Worm (Caenorhabditis elegans) whole organism, L1 larva: Measurements from ENCODE around the gene F21C10.18.

Source experiments
- C16A3.4 ChIP-seq: fragments of 150-350 bp; optimal IDR thresholded peaks from 2 replicates; lab custom pipeline; 2014; ENCODE audit warnings: missing biosample characterization, missing genetic modification characterization
- C34B4.2 ChIP-seq: sonication (generic microtip); optimal IDR thresholded peaks from 2 replicates; lab custom pipeline; 2017; ENCODE audit warnings: mild to moderate bottlenecking, missing genetic modification characterization, missing compliant biosample characterization
- F16B12.6 ChIP-seq: fragments of 150-350 bp; optimal IDR thresholded peaks from 2 replicates; lab custom pipeline; 2014; ENCODE audit warnings: missing biosample characterization, missing genetic modification characterization
- aha-1 ChIP-seq: fragments of 150-350 bp; optimal IDR thresholded peaks from 2 replicates; lab custom pipeline; 2014; ENCODE audit warnings: missing biosample characterization, missing genetic modification characterization
- aly-2 ChIP-seq: fragments of 150-350 bp; optimal IDR thresholded peaks from 2 replicates; lab custom pipeline; 2014; ENCODE audit warnings: missing biosample characterization, missing genetic modification characterization
- blmp-1 ChIP-seq: fragments of 150-350 bp; optimal IDR thresholded peaks from 2 replicates; lab custom pipeline; 2014; ENCODE audit warnings: missing biosample characterization, missing genetic modification characterization
- ceh-63 ChIP-seq: fragments of 200-800 bp; sonication (Bioruptor generic); optimal IDR thresholded peaks from 2 replicates; lab custom pipeline; 2018; ENCODE audit warnings: mild to moderate bottlenecking, missing genetic modification characterization, missing compliant biosample characterization
- ceh-8 ChIP-seq: fragments of 200-800 bp; sonication (Bioruptor generic); optimal IDR thresholded peaks from 2 replicates; lab custom pipeline; 2018; ENCODE audit warnings: mild to moderate bottlenecking, missing genetic modification characterization, moderate library complexity, missing compliant biosample characterization
- dsc-1 ChIP-seq: sonication (generic microtip); optimal IDR thresholded peaks from 2 replicates; lab custom pipeline; 2016; ENCODE audit warnings: mild to moderate bottlenecking, missing genetic modification characterization, missing compliant biosample characterization
- efl-1 ChIP-seq, 4 experiments: fragments of 150-350 bp; optimal IDR thresholded peaks in 3 of 4; peaks in 1 of 4; 1 replicate in 1 of 4; 2 replicates in 3 of 4; lab custom pipeline; 2014; ENCODE audit warnings: missing biosample characterization in 2 of 4, missing genetic modification characterization in 2 of 4, missing genetic modification reagents in 2 of 4
- efl-3 ChIP-seq: fragments of 200-800 bp; sonication (Bioruptor generic); optimal IDR thresholded peaks from 2 replicates; lab custom pipeline; 2018; ENCODE audit warnings: mild to moderate bottlenecking, missing genetic modification characterization, missing compliant biosample characterization
- egl-13 ChIP-seq: sonication (generic microtip); optimal IDR thresholded peaks from 2 replicates; lab custom pipeline; 2016; ENCODE audit warnings: missing genotype, missing genetic modification reagents, missing genetic modification characterization, missing compliant biosample characterization
- egl-27 ChIP-seq, 2 experiments: fragments of 150-350 bp in 1 of 2; sonication (generic microtip); optimal IDR thresholded peaks; 3 replicates each; lab custom pipeline; 2017 to 2018; ENCODE audit warnings: missing biosample characterization in 2 of 2, missing genetic modification characterization in 2 of 2, missing genetic modification reagents in 2 of 2
- elt-2 ChIP-seq: sonication (generic microtip); optimal IDR thresholded peaks from 2 replicates; lab custom pipeline; 2016; ENCODE audit warnings: missing genetic modification characterization, mild to moderate bottlenecking, inconsistent platforms, missing compliant biosample characterization, missing genetic modification reagents
- elt-3 ChIP-seq, 6 experiments: fragments of 150-350 bp in 1 of 6; sonication (generic microtip); optimal IDR thresholded peaks; 2 replicates each; lab custom pipeline; 2017 to 2018; ENCODE audit warnings: missing biosample characterization in 6 of 6, missing genetic modification characterization in 6 of 6, inconsistent platforms in 1 of 6
- fkh-10 ChIP-seq: sonication (generic microtip); optimal IDR thresholded peaks from 2 replicates; lab custom pipeline; 2017; ENCODE audit warnings: missing biosample characterization, missing genetic modification reagents, missing genetic modification characterization
- fkh-8 ChIP-seq: sonication (generic microtip); optimal IDR thresholded peaks from 2 replicates; lab custom pipeline; 2016; ENCODE audit warnings: mild to moderate bottlenecking, missing genetic modification characterization, missing compliant biosample characterization
- fos-1 ChIP-seq: fragments of 150-350 bp; optimal IDR thresholded peaks from 2 replicates; lab custom pipeline; 2014; ENCODE audit warnings: missing biosample characterization, missing genetic modification characterization
- irx-1 ChIP-seq: sonication (generic microtip); optimal IDR thresholded peaks from 2 replicates; lab custom pipeline; 2016; ENCODE audit warnings: missing genetic modification characterization, missing compliant biosample characterization
- jun-1 ChIP-seq: fragments of 150-350 bp; optimal IDR thresholded peaks from 2 replicates; lab custom pipeline; 2014; ENCODE audit warnings: missing biosample characterization, missing genetic modification reagents, missing genetic modification characterization
- lin-13 ChIP-seq: fragments of 150-350 bp; optimal IDR thresholded peaks from 2 replicates; lab custom pipeline; 2014; ENCODE audit warnings: missing biosample characterization, missing genetic modification reagents, missing genetic modification characterization
- lin-15B ChIP-seq: fragments of 150-350 bp; sonication (generic microtip); optimal IDR thresholded peaks from 3 replicates; lab custom pipeline; 2014; ENCODE audit warnings: missing biosample characterization, missing genetic modification characterization
- lin-35 ChIP-seq, 2 experiments: fragments of 150-350 bp; optimal IDR thresholded peaks; 2 replicates each; lab custom pipeline; 2014; ENCODE audit warnings: missing biosample characterization in 2 of 2, missing genetic modification characterization in 2 of 2, missing genetic modification reagents in 2 of 2
- lir-3 ChIP-seq: sonication (generic microtip); optimal IDR thresholded peaks from 2 replicates; lab custom pipeline; 2016; ENCODE audit warnings: mild to moderate bottlenecking, missing genetic modification characterization, moderate library complexity, missing compliant biosample characterization; ENCODE audit not compliant: poor library complexity
- lsy-2 ChIP-seq, 2 experiments: fragments of 150-350 bp; optimal IDR thresholded peaks; 2 replicates each; lab custom pipeline; 2014; ENCODE audit warnings: missing biosample characterization in 2 of 2, missing genetic modification characterization in 2 of 2
- mdl-1 ChIP-seq, 2 experiments: fragments of 150-350 bp; optimal IDR thresholded peaks; 2 replicates each; lab custom pipeline; 2014 to 2017; ENCODE audit warnings: missing biosample characterization in 2 of 2, missing genetic modification characterization in 2 of 2, inconsistent platforms in 1 of 2
- nhr-11 ChIP-seq: fragments of 150-350 bp; optimal IDR thresholded peaks from 2 replicates; lab custom pipeline; 2014; ENCODE audit warnings: missing biosample characterization, missing genetic modification characterization
- nhr-12 ChIP-seq: sonication (generic microtip); optimal IDR thresholded peaks from 2 replicates; lab custom pipeline; 2017; ENCODE audit warnings: missing biosample characterization, missing genetic modification characterization
- nhr-19 ChIP-seq: fragments of 200-800 bp; sonication (Bioruptor generic); conservative IDR thresholded peaks from 2 replicates; pipeline ENCODE4 v1.3.6; 2022; ENCODE audit warnings: missing genetic modification characterization, missing compliant biosample characterization
- nhr-20 ChIP-seq: sonication (generic microtip); optimal IDR thresholded peaks from 2 replicates; lab custom pipeline; 2016; ENCODE audit warnings: mild to moderate bottlenecking, missing genetic modification characterization, missing compliant biosample characterization
- nhr-237 ChIP-seq: fragments of 150-350 bp; optimal IDR thresholded peaks from 2 replicates; lab custom pipeline; 2014; ENCODE audit warnings: missing biosample characterization, missing genetic modification characterization
- nhr-28 ChIP-seq: fragments of 150-350 bp; optimal IDR thresholded peaks from 2 replicates; lab custom pipeline; 2014; ENCODE audit warnings: missing biosample characterization, missing genetic modification characterization
- nhr-47 ChIP-seq: sonication (generic microtip); optimal IDR thresholded peaks from 2 replicates; lab custom pipeline; 2016; ENCODE audit warnings: mild to moderate bottlenecking, missing genetic modification characterization, moderate library complexity, missing compliant biosample characterization
- nhr-71 ChIP-seq: sonication (generic microtip); optimal IDR thresholded peaks from 2 replicates; lab custom pipeline; 2016; ENCODE audit warnings: mild to moderate bottlenecking, missing genetic modification characterization, moderate library complexity, missing compliant biosample characterization
- nhr-76 ChIP-seq: sonication (generic microtip); optimal IDR thresholded peaks from 2 replicates; lab custom pipeline; 2017; ENCODE audit warnings: missing biosample characterization, missing genetic modification characterization
- nhr-90 ChIP-seq: sonication (generic microtip); optimal IDR thresholded peaks from 2 replicates; lab custom pipeline; 2016; ENCODE audit warnings: mild to moderate bottlenecking, missing genetic modification characterization, missing compliant biosample characterization; ENCODE audit not compliant: poor library complexity
- pax-3 ChIP-seq: fragments of 200-800 bp; sonication (Bioruptor generic); optimal IDR thresholded peaks from 2 replicates; lab custom pipeline; 2018; ENCODE audit warnings: mild to moderate bottlenecking, missing genetic modification characterization, moderate library complexity, missing compliant biosample characterization
- pqm-1 ChIP-seq: sonication (generic microtip); optimal IDR thresholded peaks from 3 replicates; lab custom pipeline; 2017; ENCODE audit warnings: missing biosample characterization, missing genetic modification characterization
- skn-1 ChIP-seq: fragments of 150-350 bp; optimal IDR thresholded peaks from 2 replicates; lab custom pipeline; 2014; ENCODE audit warnings: missing biosample characterization, missing genetic modification characterization
- snpc-4 ChIP-seq: fragments of 150-350 bp; optimal IDR thresholded peaks from 2 replicates; lab custom pipeline; 2014; ENCODE audit warnings: missing biosample characterization, missing genetic modification characterization
- snu-23 ChIP-seq: sonication (generic microtip); optimal IDR thresholded peaks from 2 replicates; lab custom pipeline; 2016; ENCODE audit warnings: missing genetic modification characterization, missing compliant biosample characterization
- sox-4 ChIP-seq: sonication (generic microtip); optimal IDR thresholded peaks from 2 replicates; lab custom pipeline; 2016; ENCODE audit warnings: missing genetic modification characterization, missing compliant biosample characterization
- sptf-1 ChIP-seq: fragments of 150-350 bp; optimal IDR thresholded peaks from 2 replicates; lab custom pipeline; 2014; ENCODE audit warnings: missing biosample characterization, missing genetic modification characterization
- sup-37 ChIP-seq: fragments of 200-800 bp; sonication (Bioruptor generic); optimal IDR thresholded peaks from 2 replicates; lab custom pipeline; 2018; ENCODE audit warnings: mild to moderate bottlenecking, missing genetic modification characterization, missing compliant biosample characterization
- tbx-2 ChIP-seq: sonication (generic microtip); optimal IDR thresholded peaks from 2 replicates; lab custom pipeline; 2016; ENCODE audit warnings: missing genetic modification characterization, missing compliant biosample characterization
- tlp-1 ChIP-seq: fragments of 150-350 bp; optimal IDR thresholded peaks from 2 replicates; lab custom pipeline; 2014; ENCODE audit warnings: missing biosample characterization, missing genetic modification characterization
- unc-30 ChIP-seq: sonication (generic microtip); optimal IDR thresholded peaks from 2 replicates; lab custom pipeline; 2017; ENCODE audit warnings: missing biosample characterization, missing genetic modification characterization
- unc-98 ChIP-seq: fragments of 200-800 bp; sonication (Bioruptor generic); IDR thresholded peaks from 2 replicates; pipeline ENCODE4 v1.3.6; 2022; ENCODE audit warnings: missing genetic modification characterization, missing compliant biosample characterization
- vab-15 ChIP-seq: sonication (generic microtip); optimal IDR thresholded peaks from 2 replicates; lab custom pipeline; 2017; ENCODE audit warnings: missing genotype, mild to moderate bottlenecking, missing genetic modification characterization, missing compliant biosample characterization
- xbp-1 ChIP-seq: sonication (generic microtip); optimal IDR thresholded peaks from 2 replicates; lab custom pipeline; 2016; ENCODE audit warnings: missing genetic modification characterization, missing compliant biosample characterization
- zag-1 ChIP-seq: fragments of 150-350 bp; optimal IDR thresholded peaks from 2 replicates; lab custom pipeline; 2014; ENCODE audit warnings: missing biosample characterization, missing genetic modification characterization
- ztf-11 ChIP-seq, 2 experiments: sonication (generic microtip); optimal IDR thresholded peaks; 2 replicates each; lab custom pipeline; 2016 to 2017; ENCODE audit warnings: missing genetic modification characterization in 2 of 2, missing biosample characterization in 1 of 2, missing compliant biosample characterization in 1 of 2
- ztf-4 ChIP-seq: fragments of 150-350 bp; optimal IDR thresholded peaks from 2 replicates; lab custom pipeline; 2014; ENCODE audit warnings: missing biosample characterization, missing genetic modification characterization

F21C10.18 gene

DNA sequence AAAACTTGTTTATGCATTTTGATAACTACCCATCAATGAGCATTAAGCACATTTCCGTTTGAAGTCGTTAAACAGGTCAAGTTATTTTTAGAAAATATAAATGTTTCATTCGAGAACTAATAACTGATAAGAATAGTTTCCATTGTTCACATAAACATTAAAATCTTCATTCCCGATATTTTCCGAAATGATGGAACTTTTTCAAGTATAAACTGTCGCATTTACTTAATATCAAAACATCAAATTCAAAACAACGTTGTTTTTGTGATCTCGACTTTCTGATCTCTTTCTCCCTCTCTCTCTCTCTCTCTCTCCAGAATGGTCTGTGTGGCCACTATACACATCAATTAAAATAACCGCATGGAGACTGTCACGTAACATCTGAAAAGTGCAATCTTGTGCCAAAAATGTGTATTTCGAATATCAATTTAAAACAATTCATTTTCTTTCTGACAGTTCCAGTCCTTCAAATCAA is 33.9 kb upstream of the F21C10.18 start (continued):
- TF ChIP-seq nhr-237 (tag; lab: Kevin White, UChicago) (no peak), elt-3 (tag; optimal IDR thresholded peaks at IDR 0.05; lab: Kevin White, UChicago) (peak in 1 of 6 experiments; percentile 25), blmp-1 (tag; lab: Kevin White, UChicago) (peak; percentile 30), efl-1 (optimal IDR thresholded peaks at IDR 0.05; lab: Kevin White, UChicago) (no peak), efl-1 (GFP tag; optimal IDR thresholded peaks at IDR 0.05 in 1 of 2; lab: Kevin White, UChicago) (no peak), C16A3.4 (tag; lab: Kevin White, UChicago) (peak; percentile 31), ztf-4 (no peak), efl-3 (GFP tag; lab: Kevin White, UChicago) (no peak), ztf-11 (tag; optimal IDR thresholded peaks at IDR 0.05; lab: Kevin White, UChicago) (no peak), skn-1 (tag; lab: Kevin White, UChicago) (no peak), sptf-1 (tag; lab: Kevin White, UChicago) (no peak), ceh-8 (GFP tag; lab: Kevin White, UChicago) (no peak), unc-98 (no peak), aly-2 (tag; lab: Kevin White, UChicago) (no peak), aha-1 (tag; lab: Kevin White, UChicago) (no peak), pqm-1 (tag; lab: Kevin White, UChicago) (no peak), snu-23 (peak; percentile 29), vab-15 (no peak), egl-27 (tag; optimal IDR thresholded peaks at IDR 0.05; lab: Kevin White, UChicago) (no peak), nhr-20 (tag; lab: Kevin White, UChicago) (peak; percentile 43), fkh-10 (no peak), lin-15B (tag; lab: Kevin White, UChicago) (no peak), elt-2 (tag; lab: Kevin White, UChicago) (peak; percentile 21), F16B12.6 (no peak), lir-3 (tag; lab: Kevin White, UChicago) (no peak), irx-1 (tag; lab: Kevin White, UChicago) (no peak), nhr-11 (tag; lab: Kevin White, UChicago) (no peak), lin-13 (GFP tag; lab: Kevin White, UChicago) (peak; percentile 11), ceh-63 (GFP tag; lab: Kevin White, UChicago) (no peak), lin-35 (GFP tag; optimal IDR thresholded peaks at IDR 0.05; lab: Kevin White, UChicago) (peak in 1 of 2 experiments; percentile 28), nhr-28 (tag; lab: Kevin White, UChicago) (no peak), nhr-12 (tag; lab: Kevin White, UChicago) (no peak), sox-4 (tag; lab: Kevin White, UChicago) (no peak), tbx-2 (tag; lab: Kevin White, UChicago) (peak; percentile 38), tlp-1 (no peak), pax-3 (no peak), nhr-76 (tag; lab: Kevin White, UChicago) (no peak), fkh-8 (no peak), zag-1 (tag; lab: Kevin White, UChicago) (no peak), egl-13 (tag; lab: Kevin White, UChicago) (no peak), C34B4.2 (no peak), jun-1 (tag; lab: Kevin White, UChicago) (no peak)

ce11 chrV:9075827-9076226 is 32.5 kb upstream of the F21C10.18 start:
- TF ChIP-seq xbp-1 (tag; lab: Kevin White, UChicago) (no peak), nhr-71 (peak; percentile 53), lsy-2 (tag; optimal IDR thresholded peaks at IDR 0.05; lab: Kevin White, UChicago) (peak; percentile 4 to 35), mdl-1 (tag; optimal IDR thresholded peaks at IDR 0.05; lab: Kevin White, UChicago) (peak in 1 of 2 experiments; percentile 68), lin-13 (GFP tag; lab: Kevin White, UChicago) (peak; percentile 18), dsc-1 (tag; lab: Kevin White, UChicago) (peak; percentile 7), nhr-90 (peak; percentile 38), fos-1 (tag; lab: Kevin White, UChicago) (no peak), blmp-1 (tag; lab: Kevin White, UChicago) (no peak), sup-37 (no peak), lin-15B (tag; lab: Kevin White, UChicago) (no peak), nhr-19 (GFP tag; lab: Robert Waterston, UW) (peak; percentile 33; the same call in 1 of the 2 replicates), nhr-20 (tag; lab: Kevin White, UChicago) (peak; percentile 46), aly-2 (tag; lab: Kevin White, UChicago) (no peak), unc-30 (tag; lab: Kevin White, UChicago) (no peak), snpc-4 (tag; lab: Kevin White, UChicago) (no peak), efl-1 (optimal IDR thresholded peaks at IDR 0.05; lab: Kevin White, UChicago) (no peak), efl-1 (GFP tag; optimal IDR thresholded peaks at IDR 0.05 in 1 of 2; lab: Kevin White, UChicago) (peak in 1 of 2 experiments; percentile 87), elt-2 (tag; lab: Kevin White, UChicago) (peak; percentile 15), nhr-47 (tag; lab: Kevin White, UChicago) (peak; percentile 47)
